Fruit fly (Drosophila melanogaster): ENCODE measurements around the gene Fer1.
A peak's percentile ranks its signal among the peaks of the same experiment; 100 is the strongest.

Fer1 gene

dm6 chr3R:7124109-7124639 lies 11.8 kb upstream of the Fer1 start, which contains the start of the genes Alh and CG10098 (continued):
- peak; percentile 87 for TF ChIP-seq CG18599 (GFP tag; optimal IDR thresholded peaks at IDR 0.05)
- TF ChIP-seq CG4730 (GFP tag; IDR thresholded peaks at IDR 0.05): peak; percentile 74
- peak; percentile 60; the same call in 1 of the 2 replicates for TF ChIP-seq unc-4 (GFP tag; IDR thresholded peaks at IDR 0.05; ENCODE audit: partially characterized antibody)
- peak; percentile 67 for TF ChIP-seq CG18011 (GFP tag; optimal IDR thresholded peaks at IDR 0.05)
- no peak for TF ChIP-seq zf30C (GFP tag; optimal IDR thresholded peaks at IDR 0.05)
- TF ChIP-seq Scr (GFP tag; IDR thresholded peaks at IDR 0.05; ENCODE audit: partially characterized antibody): peak; percentile 85
- TF ChIP-seq Chrac-16 (GFP tag; optimal IDR thresholded peaks at IDR 0.05): peak; percentile 92
- no peak for TF ChIP-seq z (GFP tag; IDR thresholded peaks at IDR 0.05)
- no peak for TF ChIP-seq CG15479 (GFP tag; optimal IDR thresholded peaks at IDR 0.05)
- TF ChIP-seq HLH54F (GFP tag; optimal IDR thresholded peaks at IDR 0.05): peak; percentile 92
- 0 out of 2 replicates have a peak, but pooled peaks have one; percentile 30 for TF ChIP-seq Lim3 (GFP tag; IDR thresholded peaks at IDR 0.05)
- peak; percentile 90 for TF ChIP-seq CG1602 (GFP tag; optimal IDR thresholded peaks at IDR 0.05)
- peak; percentile 80 for TF ChIP-seq ssp (GFP tag; IDR thresholded peaks at IDR 0.05)
- peak; percentile 62 for TF ChIP-seq E2f1 (GFP tag; IDR thresholded peaks at IDR 0.05)
- peak; percentile 70 for TF ChIP-seq dmrt99B (tag; optimal IDR thresholded peaks at IDR 0.05)
- peak; percentile 73 for TF ChIP-seq kay (GFP tag; optimal IDR thresholded peaks at IDR 0.05)
- peak; percentile 72 for TF ChIP-seq Atf6 (GFP tag; IDR thresholded peaks at IDR 0.05)
- TF ChIP-seq fu2 (GFP tag; optimal IDR thresholded peaks at IDR 0.05): peak; percentile 89
- TF ChIP-seq emc (GFP tag; optimal IDR thresholded peaks at IDR 0.05): peak; percentile 69
- no peak for TF ChIP-seq ara (GFP tag; IDR thresholded peaks at IDR 0.05)
- peak; percentile 7; the same call in 1 of the 3 replicates for TF ChIP-seq ci (GFP tag; IDR thresholded peaks at IDR 0.05)
- peak; percentile 51 for TF ChIP-seq ewg (GFP tag; optimal IDR thresholded peaks at IDR 0.05)
- TF ChIP-seq CG3838 (GFP tag; optimal IDR thresholded peaks at IDR 0.05): peak; percentile 61
- peak; percentile 69 for TF ChIP-seq ERR (GFP tag; optimal IDR thresholded peaks at IDR 0.05)
- TF ChIP-seq CG9437 (GFP tag; optimal IDR thresholded peaks at IDR 0.05): peak; percentile 55
- peak; percentile 71 for TF ChIP-seq Usf (GFP tag; optimal IDR thresholded peaks at IDR 0.05)
- peak; percentile 81 for TF ChIP-seq dysf (GFP tag; IDR thresholded peaks at IDR 0.05)
- TF ChIP-seq p53 (GFP tag; optimal IDR thresholded peaks at IDR 0.05): peak; percentile 50
- peak; percentile 44 for TF ChIP-seq caup (GFP tag; optimal IDR thresholded peaks at IDR 0.05; ENCODE audit: severe bottlenecking)
- TF ChIP-seq MESR4 (GFP tag; optimal IDR thresholded peaks at IDR 0.05): no peak
- no peak for TF ChIP-seq scrt (GFP tag; optimal IDR thresholded peaks at IDR 0.05)
- TF ChIP-seq CG1024 (GFP tag; IDR thresholded peaks at IDR 0.05): peak; percentile 69
- TF ChIP-seq CG18476 (GFP tag; optimal IDR thresholded peaks at IDR 0.05): peak; percentile 76
- TF ChIP-seq Abd-B (GFP tag; optimal IDR thresholded peaks at IDR 0.05): peak; percentile 85
- TF ChIP-seq maf-S (GFP tag; optimal IDR thresholded peaks at IDR 0.05): peak; percentile 74
- peak; percentile 90 for TF ChIP-seq Sin3A (optimal IDR thresholded peaks at IDR 0.05)
- TF ChIP-seq CG13296 (GFP tag; optimal IDR thresholded peaks at IDR 0.05): peak; percentile 43
- peak; percentile 86 for TF ChIP-seq Camta (GFP tag; optimal IDR thresholded peaks at IDR 0.05)
- TF ChIP-seq ac (GFP tag; optimal IDR thresholded peaks at IDR 0.05): no peak
- peak; percentile 72 for TF ChIP-seq D19B (GFP tag; optimal IDR thresholded peaks at IDR 0.05)
- TF ChIP-seq Bdp1 (GFP tag; optimal IDR thresholded peaks at IDR 0.05): peak; percentile 64
- peak; percentile 87; the same call in 2 of the 3 replicates for TF ChIP-seq knrl (GFP tag; IDR thresholded peaks at IDR 0.05; ENCODE audit: partially characterized antibody)
- TF ChIP-seq pita (GFP tag; optimal IDR thresholded peaks at IDR 0.05): peak; percentile 41
- TF ChIP-seq bowl (GFP tag; IDR thresholded peaks at IDR 0.05): no peak
- peak; percentile 76 for TF ChIP-seq PHDP (tag; optimal IDR thresholded peaks at IDR 0.05)
- peak; percentile 77 for TF ChIP-seq Atf-2 (GFP tag; optimal IDR thresholded peaks at IDR 0.05)
- no peak for TF ChIP-seq CG6254 (GFP tag; optimal IDR thresholded peaks at IDR 0.05)
- TF ChIP-seq Bgb (GFP tag; IDR thresholded peaks at IDR 0.05; ENCODE audit: partially characterized antibody): peak; percentile 69
- TF ChIP-seq Hsf (GFP tag; optimal IDR thresholded peaks at IDR 0.05): peak; percentile 91
- TF ChIP-seq CG10321 (GFP tag; IDR thresholded peaks at IDR 0.05): no peak

Data from whole organism, embryonic.